Fruit fly (Drosophila melanogaster) whole organism, prepupa: ENCODE measurements around the gene CG31869.

ENCODE experiments used
- CG6276 ChIP-seq: fragments of 200-800 bp; sonication (Bioruptor generic); optimal IDR thresholded peaks from 2 replicates; lab custom pipeline; 2017; ENCODE audit warnings: missing biosample characterization, mild to moderate bottlenecking, missing genetic modification characterization
- Gug ChIP-seq: fragments of 200-800 bp; sonication (Bioruptor generic); IDR thresholded peaks from 2 replicates; pipeline ENCODE4 v1.3.6; 2022; ENCODE audit warnings: missing biosample characterization, missing genetic modification characterization
- OdsH ChIP-seq: fragments of 200-800 bp; sonication (Bioruptor generic); optimal IDR thresholded peaks from 3 replicates; lab custom pipeline; 2016; ENCODE audit warnings: missing biosample characterization, missing genetic modification characterization

DNA sequence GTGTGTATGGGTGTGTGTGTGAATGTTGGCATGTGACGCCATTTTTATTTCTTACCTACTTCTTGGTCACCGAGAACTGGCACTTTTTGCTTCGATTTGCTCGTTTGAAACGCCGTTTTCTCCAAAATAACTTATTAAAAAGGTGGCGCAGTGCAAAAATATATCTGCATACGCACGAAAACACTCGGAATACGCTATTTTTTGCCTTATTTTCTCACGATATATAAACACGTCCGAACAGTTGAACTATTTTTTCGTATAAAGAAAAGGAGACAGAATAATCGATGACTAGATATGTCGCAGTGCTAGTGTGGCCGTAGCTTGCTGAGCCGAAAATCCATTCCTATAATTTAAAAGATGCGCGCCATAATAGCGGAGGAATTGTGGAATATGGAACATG lies 41.4 kb upstream of the CG31869 start, which contains the start of gene CG6700:
- TF ChIP-seq OdsH (GFP tag; lab: Kevin White, UChicago), result no peak
- no peak for TF ChIP-seq CG6276
- no peak for TF ChIP-seq Gug (GFP tag; lab: Robert Waterston, UW)
